Worm (Caenorhabditis elegans): ENCODE data around the gene nft-1.

ce11 chrIII:11914220-11914619 is 9.5 kb upstream of the nft-1 start, which contains the start of gene Y56A3A.16:
- no peak for TF ChIP-seq elt-3 (tag; optimal IDR thresholded peaks at IDR 0.05)
- no peak for TF ChIP-seq skn-1 (tag; optimal IDR thresholded peaks at IDR 0.05)
- TF ChIP-seq snpc-4 (tag; optimal IDR thresholded peaks at IDR 0.05) = no peak
- TF ChIP-seq lin-15B (tag; optimal IDR thresholded peaks at IDR 0.05) = no peak
